Worm (Caenorhabditis elegans): ENCODE measurements around the gene ugt-46.
A peak's percentile ranks its signal among the peaks of the same experiment; 100 is the strongest.

ugt-46 gene

ce11 chrX:553875-554274, 23.8 kb upstream of the ugt-46 start, which contains the start of gene F57C12.6:
F57C12.6 (minus strand) TSS chrX:553975.
- TF ChIP-seq snpc-4 (tag; optimal IDR thresholded peaks at IDR 0.05), result no peak
- no peak for TF ChIP-seq lir-3 (tag; optimal IDR thresholded peaks at IDR 0.05; ENCODE audit: poor library complexity)
- TF ChIP-seq isw-1 (GFP tag; IDR thresholded peaks at IDR 0.05), result no peak
- TF ChIP-seq ceh-90 (tag; optimal IDR thresholded peaks at IDR 0.05), result no peak
- no peak for TF ChIP-seq Y116A8C.19 (tag; optimal IDR thresholded peaks at IDR 0.05; ENCODE audit: borderline replicate concordance)
- TF ChIP-seq ets-5 (GFP tag; IDR thresholded peaks at IDR 0.05), result no peak
- no peak for TF ChIP-seq mef-2 (tag; optimal IDR thresholded peaks at IDR 0.05)
- TF ChIP-seq mdl-1 (tag; optimal IDR thresholded peaks at IDR 0.05), result no peak
- TF ChIP-seq nhr-71 (tag; optimal IDR thresholded peaks at IDR 0.05), result no peak
- no peak for TF ChIP-seq dpl-1 (GFP tag; optimal IDR thresholded peaks at IDR 0.05)
- no peak for TF ChIP-seq nhr-12 (tag; optimal IDR thresholded peaks at IDR 0.05)
- no peak for TF ChIP-seq ama-1 (optimal IDR thresholded peaks at IDR 0.05)
- TF ChIP-seq sox-4 (tag; optimal IDR thresholded peaks at IDR 0.05), result no peak
- TF ChIP-seq nhr-20 (tag; optimal IDR thresholded peaks at IDR 0.05), result no peak
- no peak for TF ChIP-seq lin-13 (GFP tag; optimal IDR thresholded peaks at IDR 0.05)
- no peak for TF ChIP-seq pqm-1 (tag; optimal IDR thresholded peaks at IDR 0.05)
- TF ChIP-seq sptf-1 (tag; optimal IDR thresholded peaks at IDR 0.05), result no peak
- TF ChIP-seq fos-1 (tag; optimal IDR thresholded peaks at IDR 0.05), result no peak
- no peak for TF ChIP-seq nhr-28 (tag; optimal IDR thresholded peaks at IDR 0.05)
- TF ChIP-seq blmp-1 (tag; optimal IDR thresholded peaks at IDR 0.05), result no peak

ce11 chrX:553420-553819, 23.3 kb upstream of the ugt-46 start:
- no peak for TF ChIP-seq unc-86 (tag; optimal IDR thresholded peaks at IDR 0.05)
- TF ChIP-seq mef-2 (tag; optimal IDR thresholded peaks at IDR 0.05), result no peak
- no peak for TF ChIP-seq pax-3 (tag; optimal IDR thresholded peaks at IDR 0.05)
- no peak for TF ChIP-seq lir-3 (tag; optimal IDR thresholded peaks at IDR 0.05; ENCODE audit: poor library complexity)
- peak in 1 of 2 experiments; percentile 19 for TF ChIP-seq lin-35 (GFP tag; optimal IDR thresholded peaks at IDR 0.05)

ce11 chrX:551175-551729, 21.2 kb upstream of the ugt-46 start, which contains the start of gene F57C12.2:
F57C12.2 (minus strand) TSS chrX:551392.
- TF ChIP-seq nhr-84 (tag; optimal IDR thresholded peaks at IDR 0.05) (no peak), egl-27 (tag; optimal IDR thresholded peaks at IDR 0.05) (no peak), ets-5 (GFP tag; IDR thresholded peaks at IDR 0.05) (no peak), dsc-1 (tag; optimal IDR thresholded peaks at IDR 0.05) (no peak), elt-2 (tag; optimal IDR thresholded peaks at IDR 0.05) (peak; percentile 49), unc-62 (GFP tag; optimal IDR thresholded peaks at IDR 0.05) (no peak), mef-2 (tag; optimal IDR thresholded peaks at IDR 0.05) (no peak), lin-35 (GFP tag; optimal IDR thresholded peaks at IDR 0.05) (peak in 1 of 2 experiments; percentile 25), nhr-47 (tag; optimal IDR thresholded peaks at IDR 0.05) (no peak), lin-15B (tag; optimal IDR thresholded peaks at IDR 0.05) (no peak), unc-30 (tag; optimal IDR thresholded peaks at IDR 0.05) (no peak), egl-13 (tag; optimal IDR thresholded peaks at IDR 0.05) (no peak), sup-37 (GFP tag; optimal IDR thresholded peaks at IDR 0.05) (no peak), nhr-28 (tag; optimal IDR thresholded peaks at IDR 0.05) (no peak), efl-1 (optimal IDR thresholded peaks at IDR 0.05) (no peak), efl-1 (GFP tag; optimal IDR thresholded peaks at IDR 0.05 in 1 of 2) (no peak), vab-15 (tag; optimal IDR thresholded peaks at IDR 0.05) (no peak), ceh-88 (GFP tag; IDR thresholded peaks at IDR 0.05) (no peak)

ce11 chrX:542807-543206, 12.7 kb upstream of the ugt-46 start, which contains the start of gene F28C10.1:
F28C10.1 (plus strand) TSS chrX:543107.
- TF ChIP-seq sox-4 (tag; optimal IDR thresholded peaks at IDR 0.05) (no peak), aly-2 (tag; optimal IDR thresholded peaks at IDR 0.05) (no peak), unc-30 (tag; optimal IDR thresholded peaks at IDR 0.05) (no peak), sptf-1 (tag; optimal IDR thresholded peaks at IDR 0.05) (no peak), ceh-8 (GFP tag; optimal IDR thresholded peaks at IDR 0.05) (no peak), fkh-4 (tag; optimal IDR thresholded peaks at IDR 0.05; ENCODE audit: borderline replicate concordance) (no peak), ztf-11 (tag; optimal IDR thresholded peaks at IDR 0.05) (no peak), hpl-2 (GFP tag; optimal IDR thresholded peaks at IDR 0.05) (no peak), C34B4.2 (tag; optimal IDR thresholded peaks at IDR 0.05) (no peak), F16B12.6 (tag; optimal IDR thresholded peaks at IDR 0.05) (no peak), lin-14 (GFP tag; optimal IDR thresholded peaks at IDR 0.05) (no peak), alr-1 (tag; optimal IDR thresholded peaks at IDR 0.05; ENCODE audit: borderline replicate concordance) (no peak), nhr-76 (tag; optimal IDR thresholded peaks at IDR 0.05) (no peak), lin-39 (tag; optimal IDR thresholded peaks at IDR 0.05) (no peak), nhr-20 (tag; optimal IDR thresholded peaks at IDR 0.05) (no peak)
